Fruit fly (Drosophila melanogaster) whole organism, embryonic: ENCODE results near the gene Hph.
A peak's percentile ranks its signal among the peaks of the same experiment; 100 is the strongest.

Experiments
- Atf6 ChIP-seq: fragments of 200-800 bp; sonication (Bioruptor generic); IDR thresholded peaks from 2 replicates; pipeline ENCODE4 v1.3.6; 2022; ENCODE audit warnings: missing biosample characterization, missing genetic modification characterization
- Awh ChIP-seq: fragments of 200-800 bp; sonication (Bioruptor generic); IDR thresholded peaks from 2 replicates; pipeline ENCODE4, ENCODE4 v1.3.6; 2022; ENCODE audit warnings: missing biosample characterization, missing genetic modification characterization
- B-H1 ChIP-seq: fragments of 200-800 bp; sonication (Bioruptor generic); IDR thresholded peaks from 3 replicates; pipeline ENCODE4 v1.3.6; 2022; ENCODE audit warnings: missing biosample characterization, missing genetic modification characterization
- CG10209 ChIP-seq: fragments of 200-800 bp; sonication (Bioruptor generic); optimal IDR thresholded peaks from 3 replicates; lab custom pipeline; 2017; ENCODE audit warnings: missing biosample characterization, mild to moderate bottlenecking, missing genetic modification characterization, missing genetic modification reagents
- CG10565 ChIP-seq: fragments of 200-800 bp; sonication (Bioruptor generic); optimal IDR thresholded peaks from 3 replicates; lab custom pipeline; 2016; ENCODE audit warnings: missing biosample characterization, mild to moderate bottlenecking, missing genetic modification characterization
- CG11093 ChIP-seq: fragments of 200-800 bp; sonication (Bioruptor generic); IDR thresholded peaks from 3 replicates; pipeline ENCODE4 v1.3.6; 2022; ENCODE audit warnings: missing biosample characterization, missing genetic modification characterization
- CG12155 ChIP-seq: fragments of 200-800 bp; sonication (Bioruptor generic); optimal IDR thresholded peaks from 3 replicates; lab custom pipeline; 2016; ENCODE audit warnings: missing biosample characterization, missing genetic modification characterization
- CG14667 ChIP-seq: fragments of 200-800 bp; sonication (Bioruptor generic); IDR thresholded peaks from 2 replicates; pipeline ENCODE4 v1.3.6; 2022; ENCODE audit warnings: missing biosample characterization, missing genetic modification characterization
- CG14710 ChIP-seq: fragments of 200-800 bp; sonication (Bioruptor generic); optimal IDR thresholded peaks from 3 replicates; lab custom pipeline; 2019; ENCODE audit warnings: missing biosample characterization, mild to moderate bottlenecking, missing genetic modification characterization, moderate library complexity
- CG17359 ChIP-seq: fragments of 200-800 bp; sonication (Bioruptor generic); optimal IDR thresholded peaks from 3 replicates; lab custom pipeline; 2018; ENCODE audit warnings: missing biosample characterization, mild to moderate bottlenecking, missing genetic modification characterization, moderate library complexity
- CG18476 ChIP-seq: fragments of 200-800 bp; sonication (Bioruptor generic); optimal IDR thresholded peaks from 2 replicates; lab custom pipeline; 2016; ENCODE audit warnings: missing biosample characterization, mild to moderate bottlenecking, missing genetic modification characterization
- CG18764 ChIP-seq: fragments of 200-800 bp; sonication (Bioruptor generic); optimal IDR thresholded peaks from 3 replicates; lab custom pipeline; 2016; ENCODE audit warnings: missing biosample characterization, missing genetic modification characterization
- CG2202 ChIP-seq: fragments of 200-800 bp; sonication (Bioruptor generic); optimal IDR thresholded peaks from 2 replicates; lab custom pipeline; 2018; ENCODE audit warnings: missing biosample characterization, mild to moderate bottlenecking, missing genetic modification characterization
- CG2875 ChIP-seq: fragments of 200-800 bp; sonication (Bioruptor generic); optimal IDR thresholded peaks from 2 replicates; lab custom pipeline; 2017; ENCODE audit warnings: missing biosample characterization, mild to moderate bottlenecking, missing genetic modification characterization, missing genetic modification reagents
- CG4854 ChIP-seq: fragments of 200-800 bp; sonication (Bioruptor generic); optimal IDR thresholded peaks from 2 replicates; lab custom pipeline; 2016; ENCODE audit warnings: missing biosample characterization, missing genetic modification characterization, inconsistent platforms
- CG6791 ChIP-seq: fragments of 200-800 bp; sonication (Bioruptor generic); IDR thresholded peaks from 3 replicates; pipeline ENCODE4 v1.3.6; 2022; ENCODE audit warnings: missing biosample characterization, missing genetic modification characterization; ENCODE audit not compliant: partially characterized antibody
- CG7839 ChIP-seq: fragments of 200-800 bp; sonication (Bioruptor generic); optimal IDR thresholded peaks from 3 replicates; lab custom pipeline; 2018; ENCODE audit warnings: missing biosample characterization, mild to moderate bottlenecking, missing genetic modification characterization, moderate library complexity
- CG8290 ChIP-seq, 3 experiments: fragments of 200-800 bp; sonication (Bioruptor generic); optimal IDR thresholded peaks; 2 replicates each; lab custom pipeline; 2016 to 2019; ENCODE audit warnings: missing biosample characterization in 3 of 3, missing genetic modification characterization in 3 of 3, mild to moderate bottlenecking in 2 of 3, moderate library complexity in 1 of 3
- CG8359 ChIP-seq: fragments of 200-800 bp; sonication (Bioruptor generic); optimal IDR thresholded peaks from 2 replicates; lab custom pipeline; 2017; ENCODE audit warnings: missing biosample characterization, mild to moderate bottlenecking, missing genetic modification characterization, borderline replicate concordance
- CHES-1-like ChIP-seq: fragments of 200-800 bp; sonication (Bioruptor generic); optimal IDR thresholded peaks from 2 replicates; lab custom pipeline; 2016; ENCODE audit warnings: missing biosample characterization, missing genetic modification characterization
- CrebB ChIP-seq: fragments of 200-800 bp; sonication (Bioruptor generic); optimal IDR thresholded peaks from 3 replicates; lab custom pipeline; 2018; ENCODE audit warnings: missing biosample characterization, mild to moderate bottlenecking, missing genetic modification characterization
- ERR ChIP-seq: fragments of 200-800 bp; sonication (Bioruptor generic); optimal IDR thresholded peaks from 2 replicates; lab custom pipeline; 2016; ENCODE audit warnings: missing biosample characterization, missing genetic modification characterization
- Fer3 ChIP-seq: fragments of 200-800 bp; sonication (Bioruptor generic); optimal IDR thresholded peaks from 2 replicates; lab custom pipeline; 2018; ENCODE audit warnings: missing biosample characterization, mild to moderate bottlenecking, missing genetic modification characterization, moderate library complexity
- Lhr ChIP-seq: fragments of 200-800 bp; sonication (Bioruptor generic); optimal IDR thresholded peaks from 3 replicates; lab custom pipeline; 2017; ENCODE audit warnings: mild to moderate bottlenecking, missing biosample characterization, missing genetic modification reagents, missing genetic modification characterization
- MTF-1 ChIP-seq: fragments of 200-800 bp; sonication (Bioruptor generic); optimal IDR thresholded peaks from 2 replicates; lab custom pipeline; 2018; ENCODE audit warnings: missing biosample characterization, mild to moderate bottlenecking, missing genetic modification characterization, borderline replicate concordance
- Mes4 ChIP-seq: fragments of 200-800 bp; sonication (Bioruptor generic); optimal IDR thresholded peaks from 2 replicates; lab custom pipeline; 2016; ENCODE audit warnings: missing biosample characterization, missing genetic modification characterization
- NK7.1 ChIP-seq: fragments of 200-800 bp; sonication (Bioruptor generic); optimal IDR thresholded peaks from 3 replicates; lab custom pipeline; 2016; ENCODE audit warnings: missing biosample characterization, missing genetic modification characterization
- Opbp ChIP-seq: fragments of 200-800 bp; sonication (Bioruptor generic); IDR thresholded peaks from 3 replicates; pipeline ENCODE4 v1.3.6; 2022; ENCODE audit warnings: missing biosample characterization, missing genetic modification characterization; ENCODE audit not compliant: partially characterized antibody
- Sry-δ ChIP-seq: fragments of 200-800 bp; sonication (Bioruptor generic); optimal IDR thresholded peaks from 2 replicates; lab custom pipeline; 2016; ENCODE audit warnings: missing biosample characterization, missing genetic modification characterization
- Xrp1 ChIP-seq: fragments of 200-800 bp; sonication (Bioruptor generic); IDR thresholded peaks from 2 replicates; pipeline ENCODE4 v1.3.6; 2022; ENCODE audit warnings: missing biosample characterization, missing genetic modification characterization
- ac ChIP-seq: fragments of 200-800 bp; sonication (Bioruptor generic); optimal IDR thresholded peaks from 3 replicates; lab custom pipeline; 2017; ENCODE audit warnings: missing biosample characterization, mild to moderate bottlenecking, missing genetic modification characterization
- ash1 ChIP-seq: fragments of 200-800 bp; sonication (Bioruptor generic); optimal IDR thresholded peaks from 2 replicates; lab custom pipeline; 2018; ENCODE audit warnings: missing biosample characterization, mild to moderate bottlenecking, missing genetic modification characterization
- crol ChIP-seq: fragments of 200-800 bp; sonication (Bioruptor generic); IDR thresholded peaks from 2 replicates; pipeline ENCODE4 v1.3.6; 2022; ENCODE audit warnings: missing biosample characterization, missing genetic modification characterization
- dpn ChIP-seq, 2 experiments: fragments of 200-800 bp; sonication (Bioruptor generic); optimal IDR thresholded peaks; 3 replicates each; lab custom pipeline; 2016; ENCODE audit warnings: missing biosample characterization in 2 of 2, missing genetic modification characterization in 2 of 2
- gsb ChIP-seq: fragments of 200-800 bp; sonication (Bioruptor generic); IDR thresholded peaks from 2 replicates; pipeline ENCODE4 v1.3.6; 2022; ENCODE audit warnings: missing biosample characterization, missing genetic modification characterization
- gsb-n ChIP-seq: fragments of 200-800 bp; sonication (Bioruptor generic); optimal IDR thresholded peaks from 3 replicates; lab custom pipeline; 2018; ENCODE audit warnings: missing biosample characterization, mild to moderate bottlenecking, missing genetic modification characterization
- gt ChIP-seq: fragments of 200-800 bp; sonication (Bioruptor generic); IDR thresholded peaks from 2 replicates; pipeline ENCODE4 v1.3.6; 2022; ENCODE audit warnings: missing biosample characterization, missing genetic modification characterization
- ham ChIP-seq: fragments of 200-800 bp; sonication (Bioruptor generic); IDR thresholded peaks from 2 replicates; pipeline ENCODE4 v1.3.6; 2022; ENCODE audit warnings: missing biosample characterization, missing genetic modification characterization
- ind ChIP-seq: fragments of 200-800 bp; sonication (Bioruptor generic); optimal IDR thresholded peaks from 3 replicates; lab custom pipeline; 2016; ENCODE audit warnings: missing biosample characterization, missing genetic modification characterization
- pb ChIP-seq: fragments of 200-800 bp; sonication (Bioruptor generic); optimal IDR thresholded peaks from 3 replicates; lab custom pipeline; 2016; ENCODE audit warnings: missing biosample characterization, missing genetic modification characterization
- pfk ChIP-seq: fragments of 200-800 bp; sonication (Bioruptor generic); optimal IDR thresholded peaks from 2 replicates; lab custom pipeline; 2018; ENCODE audit warnings: missing biosample characterization, mild to moderate bottlenecking, missing genetic modification characterization, moderate library complexity
- phol ChIP-seq: fragments of 200-800 bp; sonication (Bioruptor generic); optimal IDR thresholded peaks from 3 replicates; lab custom pipeline; 2018; ENCODE audit warnings: missing biosample characterization, mild to moderate bottlenecking, missing genetic modification characterization, moderate library complexity
- ranshi ChIP-seq: fragments of 200-800 bp; sonication (Bioruptor generic); IDR thresholded peaks from 2 replicates; pipeline ENCODE4 v1.3.6; 2022; ENCODE audit warnings: missing biosample characterization, missing genetic modification characterization
- repo ChIP-seq: fragments of 200-800 bp; sonication (Bioruptor generic); optimal IDR thresholded peaks from 2 replicates; lab custom pipeline; 2016; ENCODE audit warnings: missing biosample characterization, missing genetic modification characterization
- sens ChIP-seq: fragments of 200-800 bp; sonication (Bioruptor generic); peaks from one replicate; lab custom pipeline; 2016; ENCODE audit warnings: missing biosample characterization, missing genetic modification characterization
- slbo ChIP-seq: fragments of 200-800 bp; sonication (Bioruptor generic); IDR thresholded peaks from 2 replicates; pipeline ENCODE4 v1.3.6; 2022; ENCODE audit warnings: missing biosample characterization, missing genetic modification characterization
- unpg ChIP-seq: fragments of 200-800 bp; sonication (Bioruptor generic); optimal IDR thresholded peaks from 3 replicates; lab custom pipeline; 2018; ENCODE audit warnings: missing biosample characterization, mild to moderate bottlenecking, missing genetic modification characterization, moderate library complexity

The Hph gene

dm6 chr3R:5215334-5216307 is 41.2 kb upstream of the Hph start (continued):
- peak; percentile 99 for TF ChIP-seq Lhr (GFP tag; lab: Kevin White, UChicago)
- peak; percentile 100 for TF ChIP-seq sens (GFP tag; lab: Kevin White, UChicago)
- peak; percentile 100 for TF ChIP-seq Mes4 (GFP tag; lab: Kevin White, UChicago)
- TF ChIP-seq CG7839, result peak; percentile 78
- peak; percentile 98 for TF ChIP-seq pb (GFP tag; lab: Kevin White, UChicago)
- TF ChIP-seq gsb (GFP tag; lab: Robert Waterston, UW), result peak; percentile 31; the same call in 1 of the 2 replicates
- TF ChIP-seq CG2875 (GFP tag; lab: Kevin White, UChicago), result peak; percentile 100
- TF ChIP-seq CG8359 (GFP tag; lab: Kevin White, UChicago), result peak; percentile 96
- peak; percentile 93 for TF ChIP-seq CG11093 (GFP tag; lab: Robert Waterston, UW)
- peak; percentile 98 for TF ChIP-seq CG4854 (GFP tag; lab: Kevin White, UChicago)
- TF ChIP-seq crol, result peak; percentile 88
- TF ChIP-seq ind (GFP tag; lab: Kevin White, UChicago), result peak; percentile 78
- peak; percentile 99 for TF ChIP-seq CG18764 (GFP tag; lab: Kevin White, UChicago)
- TF ChIP-seq ash1 (GFP tag; lab: Kevin White, UChicago), result peak; percentile 96
- TF ChIP-seq CG14710 (tag; lab: Kevin White, UChicago), result peak; percentile 98
- peak; percentile 84 for TF ChIP-seq Fer3 (tag; lab: Kevin White, UChicago)
- no peak for TF ChIP-seq CG6791
- TF ChIP-seq Opbp (GFP tag; lab: Robert Waterston, UW), result no peak
- peak; percentile 90 to 96 for TF ChIP-seq dpn (GFP tag; optimal IDR thresholded peaks at IDR 0.05; lab: Kevin White, UChicago)
- TF ChIP-seq ham (GFP tag; lab: Robert Waterston, UW), result 0 out of 2 replicates have a peak, but pooled peaks have one; percentile 14
- TF ChIP-seq ranshi (GFP tag; lab: Robert Waterston, UW), result peak; percentile 94
- peak; percentile 94 for TF ChIP-seq gt (GFP tag; lab: Robert Waterston, UW)
- TF ChIP-seq CG8290 (GFP tag; optimal IDR thresholded peaks at IDR 0.05; lab: Kevin White, UChicago), result peak; percentile 100
- TF ChIP-seq CG8290 (tag; optimal IDR thresholded peaks at IDR 0.05; lab: Kevin White, UChicago), result peak; percentile 91 to 100
- TF ChIP-seq CHES-1-like, result peak; percentile 98
- TF ChIP-seq Xrp1 (GFP tag; lab: Robert Waterston, UW), result peak; percentile 99
- TF ChIP-seq repo (GFP tag; lab: Kevin White, UChicago), result peak; percentile 99
- TF ChIP-seq CG14667 (GFP tag; lab: Robert Waterston, UW), result peak; percentile 75
- TF ChIP-seq B-H1 (GFP tag; lab: Robert Waterston, UW), result peak; percentile 88
- peak; percentile 96 for TF ChIP-seq ERR (GFP tag; lab: Kevin White, UChicago)
- TF ChIP-seq CG10565 (GFP tag; lab: Kevin White, UChicago), result peak; percentile 99
- TF ChIP-seq CrebB (tag; lab: Kevin White, UChicago), result peak; percentile 95
- peak; percentile 100 for TF ChIP-seq CG2202
- peak; percentile 99 for TF ChIP-seq MTF-1 (GFP tag; lab: Kevin White, UChicago)
- TF ChIP-seq CG12155 (GFP tag; lab: Kevin White, UChicago), result peak; percentile 79
- TF ChIP-seq phol (tag; lab: Kevin White, UChicago), result peak; percentile 56
- peak; percentile 99 for TF ChIP-seq CG17359 (tag; lab: Kevin White, UChicago)
- TF ChIP-seq Atf6, result peak; percentile 79; the same call in 1 of the 2 replicates
- TF ChIP-seq NK7.1, result peak; percentile 99
- TF ChIP-seq Sry-δ (GFP tag; lab: Kevin White, UChicago), result peak; percentile 81
- peak; percentile 85 for TF ChIP-seq pfk (GFP tag; lab: Kevin White, UChicago)
- peak; percentile 100 for TF ChIP-seq ac (GFP tag; lab: Kevin White, UChicago)
- peak; percentile 98 for TF ChIP-seq CG18476 (GFP tag; lab: Kevin White, UChicago)
- TF ChIP-seq CG10209 (GFP tag; lab: Kevin White, UChicago), result peak; percentile 99
- TF ChIP-seq slbo, result peak; percentile 59
- TF ChIP-seq Awh (GFP tag; lab: Robert Waterston, UW), result peak; percentile 100
- TF ChIP-seq gsb-n (tag; lab: Kevin White, UChicago), result peak; percentile 99
- TF ChIP-seq unpg (GFP tag; lab: Kevin White, UChicago), result peak; percentile 93
